Worm (Caenorhabditis elegans) whole organism, young adult: ENCODE data around the gene F08A7.1.

Source experiments
- B0035.1 ChIP-seq: sonication (generic microtip); optimal IDR thresholded peaks from 2 replicates; lab custom pipeline; 2016; ENCODE audit warnings: missing genetic modification characterization, mild to moderate bottlenecking, missing compliant biosample characterization, missing genotype, missing genetic modification reagents
- B0336.3 ChIP-seq: fragments of 200-800 bp; sonication (Bioruptor generic); IDR thresholded peaks from 2 replicates; pipeline ENCODE4 v1.3.6; 2022; ENCODE audit warnings: missing genetic modification characterization, missing compliant biosample characterization
- C06A6.2 ChIP-seq: fragments of 200-800 bp; sonication (Bioruptor generic); conservative IDR thresholded peaks from 2 replicates; pipeline ENCODE4 v1.3.6; 2022; ENCODE audit warnings: missing genetic modification characterization, missing compliant biosample characterization
- C17E4.6 ChIP-seq: fragments of 200-800 bp; sonication (Bioruptor generic); IDR thresholded peaks from 2 replicates; pipeline ENCODE4 v1.3.6; 2022; ENCODE audit warnings: missing genetic modification reagents, missing genetic modification characterization, missing compliant biosample characterization
- F22D6.2 ChIP-seq: sonication (generic microtip); optimal IDR thresholded peaks from 2 replicates; lab custom pipeline; 2016; ENCODE audit warnings: mild to moderate bottlenecking, missing genetic modification characterization, missing compliant biosample characterization
- F23B12.7 ChIP-seq: sonication (generic microtip); optimal IDR thresholded peaks from 2 replicates; lab custom pipeline; 2017; ENCODE audit warnings: missing genetic modification characterization, mild to moderate bottlenecking, missing compliant biosample characterization, antibody characterized with exemption, moderate library complexity; ENCODE audit not compliant: insufficient read depth
- F49E8.2 ChIP-seq: sonication (generic microtip); optimal IDR thresholded peaks from 3 replicates; lab custom pipeline; 2017; ENCODE audit warnings: missing genetic modification characterization, mild to moderate bottlenecking, missing compliant biosample characterization, antibody characterized with exemption, moderate library complexity; ENCODE audit not compliant: insufficient read depth
- F55B11.4 ChIP-seq: sonication (generic microtip); optimal IDR thresholded peaks from 2 replicates; lab custom pipeline; 2016; ENCODE audit warnings: missing compliant biosample characterization, missing genetic modification characterization, borderline replicate concordance; ENCODE audit not compliant: insufficient read depth
- Y53F4B.3 ChIP-seq: fragments of 200-800 bp; sonication (Bioruptor generic); IDR thresholded peaks from 2 replicates; pipeline ENCODE4 v1.3.6; 2022; ENCODE audit warnings: missing genetic modification reagents, missing genetic modification characterization, missing compliant biosample characterization
- Y56A3A.18 ChIP-seq: fragments of 200-800 bp; sonication (Bioruptor generic); IDR thresholded peaks from 2 replicates; pipeline ENCODE4 v1.3.6; 2022; ENCODE audit warnings: missing genetic modification reagents, missing genetic modification characterization, missing compliant biosample characterization
- Y79H2A.3 ChIP-seq: fragments of 200-800 bp; sonication (Bioruptor generic); conservative IDR thresholded peaks from 2 replicates; pipeline ENCODE4 v1.3.6; 2022; ENCODE audit warnings: missing genetic modification reagents, missing genetic modification characterization, missing compliant biosample characterization
- attf-6 ChIP-seq: fragments of 200-800 bp; sonication (Bioruptor generic); IDR thresholded peaks from 2 replicates; pipeline ENCODE4 v1.3.6; 2022; ENCODE audit warnings: missing genetic modification reagents, missing genetic modification characterization, missing compliant biosample characterization
- ceh-40 ChIP-seq: fragments of 200-800 bp; sonication (Bioruptor generic); IDR thresholded peaks from 2 replicates; pipeline ENCODE4 v1.3.6; 2022; ENCODE audit warnings: missing genetic modification characterization, missing compliant biosample characterization
- chd-7 ChIP-seq: sonication (generic microtip); optimal IDR thresholded peaks from 2 replicates; lab custom pipeline; 2016; ENCODE audit warnings: mild to moderate bottlenecking, missing genetic modification characterization, moderate library complexity, missing compliant biosample characterization
- egl-18 ChIP-seq: fragments of 200-800 bp; sonication (Bioruptor generic); IDR thresholded peaks from 2 replicates; pipeline ENCODE4 v1.3.6; 2022; ENCODE audit warnings: missing genetic modification reagents, missing genetic modification characterization, missing compliant biosample characterization
- egrh-3 ChIP-seq: fragments of 200-800 bp; sonication (Bioruptor generic); IDR thresholded peaks from 2 replicates; pipeline ENCODE4 v1.3.6; 2022; ENCODE audit warnings: missing genetic modification reagents, missing genetic modification characterization, missing compliant biosample characterization
- ets-4 ChIP-seq: fragments of 200-800 bp; sonication (Bioruptor generic); optimal IDR thresholded peaks from 2 replicates; lab custom pipeline; 2018; ENCODE audit warnings: mild to moderate bottlenecking, missing genetic modification characterization, missing compliant biosample characterization
- hmg-1.2 ChIP-seq: fragments of 200-800 bp; sonication (Bioruptor generic); IDR thresholded peaks from 2 replicates; pipeline ENCODE4 v1.3.6; 2022; ENCODE audit warnings: missing genetic modification reagents, missing genetic modification characterization, missing compliant biosample characterization
- hsf-1 ChIP-seq: fragments of 200-800 bp; sonication (Bioruptor generic); IDR thresholded peaks from 2 replicates; pipeline ENCODE4 v1.3.6; 2022; ENCODE audit warnings: missing genetic modification reagents, missing genetic modification characterization, missing compliant biosample characterization
- let-526 ChIP-seq: fragments of 200-800 bp; sonication (Bioruptor generic); IDR thresholded peaks from 2 replicates; pipeline ENCODE4 v1.3.6; 2022; ENCODE audit warnings: missing genetic modification reagents, missing genetic modification characterization, missing compliant biosample characterization
- let-607 ChIP-seq, 2 experiments: fragments of 200-800 bp in 1 of 2; sonication (Bioruptor generic) in 1 of 2; sonication (generic microtip) in 1 of 2; optimal IDR thresholded peaks; 2 replicates each; lab custom pipeline; 2016 to 2018; ENCODE audit warnings: mild to moderate bottlenecking in 2 of 2, missing compliant biosample characterization in 2 of 2, missing genetic modification characterization in 2 of 2, moderate library complexity in 2 of 2, missing genotype in 1 of 2
- lin-40 ChIP-seq: sonication (generic microtip); optimal IDR thresholded peaks from 2 replicates; lab custom pipeline; 2016; ENCODE audit warnings: missing genetic modification characterization, mild to moderate bottlenecking, missing compliant biosample characterization, missing genotype, missing genetic modification reagents
- madf-8 ChIP-seq: fragments of 200-800 bp; sonication (Bioruptor generic); conservative IDR thresholded peaks from 2 replicates; pipeline ENCODE4 v1.3.6; 2022; ENCODE audit warnings: missing genetic modification reagents, missing genetic modification characterization, missing compliant biosample characterization
- mcd-1 ChIP-seq: fragments of 200-800 bp; sonication (Bioruptor generic); IDR thresholded peaks from 2 replicates; pipeline ENCODE4 v1.3.6; 2022; ENCODE audit warnings: missing genetic modification reagents, missing genetic modification characterization, missing compliant biosample characterization
- nfya-1 ChIP-seq: sonication (generic microtip); optimal IDR thresholded peaks from 2 replicates; lab custom pipeline; 2017; ENCODE audit warnings: antibody characterized with exemption, missing compliant biosample characterization, missing genetic modification characterization, borderline replicate concordance; ENCODE audit not compliant: insufficient read depth
- nfya-2 ChIP-seq: fragments of 200-800 bp; sonication (Bioruptor generic); IDR thresholded peaks from 2 replicates; pipeline ENCODE4 v1.3.6; 2022; ENCODE audit warnings: missing genetic modification reagents, missing genetic modification characterization, missing compliant biosample characterization
- nfyb-1 ChIP-seq: fragments of 200-800 bp; sonication (Bioruptor generic); IDR thresholded peaks from 2 replicates; pipeline ENCODE4 v1.3.6; 2022; ENCODE audit warnings: missing genetic modification reagents, missing genetic modification characterization, missing compliant biosample characterization
- nhr-80 ChIP-seq: sonication (generic microtip); optimal IDR thresholded peaks from 2 replicates; lab custom pipeline; 2016; ENCODE audit warnings: missing genetic modification characterization, missing compliant biosample characterization
- nhr-90 ChIP-seq: sonication (generic microtip); optimal IDR thresholded peaks from 2 replicates; lab custom pipeline; 2016; ENCODE audit warnings: missing genotype, mild to moderate bottlenecking, missing genetic modification characterization, missing compliant biosample characterization
- pha-4 ChIP-seq: fragments of 150-350 bp; sonication (generic microtip); optimal IDR thresholded peaks from 2 replicates; lab custom pipeline; 2014; ENCODE audit warnings: missing biosample characterization, missing genetic modification reagents, missing genetic modification characterization
- snpc-1.1 ChIP-seq: sonication (generic microtip); optimal IDR thresholded peaks from 2 replicates; lab custom pipeline; 2017; ENCODE audit warnings: missing genetic modification characterization, mild to moderate bottlenecking, missing compliant biosample characterization, antibody characterized with exemption, moderate library complexity, missing genotype, missing genetic modification reagents; ENCODE audit not compliant: insufficient read depth
- unc-130 ChIP-seq: sonication (generic microtip); optimal IDR thresholded peaks from 2 replicates; lab custom pipeline; 2016; ENCODE audit warnings: missing genetic modification reagents, missing genetic modification characterization, missing compliant biosample characterization
- xnd-1 ChIP-seq: sonication (generic microtip); optimal IDR thresholded peaks from 2 replicates; lab custom pipeline; 2016; ENCODE audit warnings: missing genotype, missing genetic modification reagents, missing genetic modification characterization, missing compliant biosample characterization
- ztf-18 ChIP-seq: sonication (generic microtip); optimal IDR thresholded peaks from 2 replicates; lab custom pipeline; 2016; ENCODE audit warnings: missing genotype, mild to moderate bottlenecking, missing genetic modification characterization, missing compliant biosample characterization
- ztf-25 ChIP-seq: fragments of 200-800 bp; sonication (Bioruptor generic); IDR thresholded peaks from 2 replicates; pipeline ENCODE4 v1.3.6; 2022; ENCODE audit warnings: missing genetic modification reagents, missing genetic modification characterization, missing compliant biosample characterization
- ztf-3 ChIP-seq: fragments of 200-800 bp; sonication (Bioruptor generic); optimal IDR thresholded peaks from 2 replicates; lab custom pipeline; 2018; ENCODE audit warnings: mild to moderate bottlenecking, missing genetic modification characterization, missing compliant biosample characterization

The F08A7.1 gene

ce11 chrIV:17440417-17440816 is at the start of gene F08A7.1:
Gene F08A7.1, plus strand, starts transcription at chrIV:17440607.
- peak; percentile 52 for TF ChIP-seq nhr-80 (tag; lab: Kevin White, UChicago)
- TF ChIP-seq B0035.1 (tag; lab: Kevin White, UChicago): no peak

ce11 chrIV:17395910-17396309 is 44.5 kb upstream of the F08A7.1 start, which contains the start of gene sru-15:
Gene sru-15, plus strand, starts transcription at chrIV:17396210.
- no peak for TF ChIP-seq F23B12.7 (tag; lab: Kevin White, UChicago)
- TF ChIP-seq hsf-1 (GFP tag; lab: Robert Waterston, UW): no peak
- TF ChIP-seq xnd-1: no peak
- no peak for TF ChIP-seq let-607 (tag; optimal IDR thresholded peaks at IDR 0.05; lab: Kevin White, UChicago)
- TF ChIP-seq hmg-1.2: no peak
- no peak for TF ChIP-seq C17E4.6 (GFP tag; lab: Robert Waterston, UW)
- TF ChIP-seq ztf-3 (GFP tag; lab: Kevin White, UChicago): no peak

- no peak for TF ChIP-seq ceh-40 (GFP tag; lab: Robert Waterston, UW)
- TF ChIP-seq madf-8 (GFP tag; lab: Robert Waterston, UW): no peak
- no peak for TF ChIP-seq ztf-25 (GFP tag; lab: Robert Waterston, UW)
- TF ChIP-seq nfya-1 (tag; lab: Kevin White, UChicago): no peak
- TF ChIP-seq snpc-1.1: no peak
- TF ChIP-seq attf-6 (GFP tag; lab: Robert Waterston, UW): no peak
- TF ChIP-seq unc-130 (GFP tag; lab: Kevin White, UChicago): no peak
- TF ChIP-seq B0336.3 (GFP tag; lab: Robert Waterston, UW): no peak
- TF ChIP-seq Y56A3A.18 (GFP tag; lab: Robert Waterston, UW): no peak
- no peak for TF ChIP-seq F23B12.7 (tag; lab: Kevin White, UChicago)
Observed at ce11 chrIV:17399455-17399854, 41.0 kb upstream of the F08A7.1 start, which contains the start of gene T02D1.4. Gene T02D1.4, plus strand, starts transcription at chrIV:17399755.

ce11 chrIV:17405530-17405929 is 34.9 kb upstream of the F08A7.1 start, which contains the start of gene pmp-4:
Gene pmp-4, minus strand, starts transcription at chrIV:17405630.
- TF ChIP-seq nhr-80 (tag; lab: Kevin White, UChicago): peak; percentile 54
- no peak for TF ChIP-seq attf-6 (GFP tag; lab: Robert Waterston, UW)
- no peak for TF ChIP-seq mcd-1 (GFP tag; lab: Robert Waterston, UW)

ce11 chrIV:17406119-17406518 is 34.3 kb upstream of the F08A7.1 start:
- TF ChIP-seq F49E8.2 (tag; lab: Kevin White, UChicago) (no peak), ztf-18 (tag; lab: Kevin White, UChicago) (no peak), egl-18 (no peak), madf-8 (GFP tag; lab: Robert Waterston, UW) (no peak), let-607 (tag; optimal IDR thresholded peaks at IDR 0.05; lab: Kevin White, UChicago) (no peak), Y79H2A.3 (no peak), ets-4 (GFP tag; lab: Kevin White, UChicago) (no peak), B0035.1 (tag; lab: Kevin White, UChicago) (no peak)

ce11 chrIV:17407025-17407424 is 33.4 kb upstream of the F08A7.1 start, which contains the start of gene T02D1.7:
Gene T02D1.7, minus strand, starts transcription at chrIV:17407125.
- TF ChIP-seq Y53F4B.3 (GFP tag; lab: Robert Waterston, UW) (no peak), nhr-90 (no peak), F22D6.2 (tag; lab: Kevin White, UChicago) (no peak), nfya-2 (GFP tag; lab: Robert Waterston, UW) (no peak), let-526 (no peak), lin-40 (tag; lab: Kevin White, UChicago) (no peak), egrh-3 (GFP tag; lab: Robert Waterston, UW) (no peak), pha-4 (no peak), mcd-1 (GFP tag; lab: Robert Waterston, UW) (no peak), C06A6.2 (GFP tag; lab: Robert Waterston, UW) (no peak), nfyb-1 (GFP tag; lab: Robert Waterston, UW) (no peak), F55B11.4 (tag; lab: Kevin White, UChicago) (no peak), hmg-1.2 (no peak), chd-7 (no peak)
